Worm (Caenorhabditis elegans) whole organism, dauer: ENCODE results near the gene clec-55.

Source experiments
- unc-62 ChIP-seq: sonication (generic microtip); optimal IDR thresholded peaks from 2 replicates; lab custom pipeline; 2017; ENCODE audit warnings: missing biosample characterization, missing genetic modification reagents, missing genetic modification characterization

clec-55 gene

ce11 chrV:14522514-14522913 lies 43.4 kb downstream of the clec-55 start, which contains the start of gene C53A5.16:
TSS of gene C53A5.16 (minus strand) at chrV:14522614.
- TF ChIP-seq unc-62, result no peak

ce11 chrV:14523105-14523504 lies 44.0 kb downstream of the clec-55 start, which contains the start of gene C53A5.2:
TSS of gene C53A5.2 (minus strand) at chrV:14523205.
- no peak for TF ChIP-seq unc-62

- no peak for TF ChIP-seq unc-62
These were observed 44.9 kb downstream of the clec-55 start, which contains the start of gene ril-1 for ce11 chrV:14523788-14524582. TSS of gene ril-1 (minus strand) at chrV:14524129.

- no peak for TF ChIP-seq unc-62
These were observed 46.0 kb downstream of the clec-55 start, which contains the start of gene hda-1 for ce11 chrV:14525089-14525488. TSS of gene hda-1 (plus strand) at chrV:14525389.

ce11 chrV:14527210-14527609 lies 48.1 kb downstream of the clec-55 start:
- TF ChIP-seq unc-62, result no peak

ce11 chrV:14530813-14531212 lies 51.7 kb downstream of the clec-55 start, which contains the start of gene kcnl-4:
TSS of gene kcnl-4 (plus strand) at chrV:14531113.
- no peak for TF ChIP-seq unc-62
